Worm (Caenorhabditis elegans) whole organism, late embryonic: ENCODE results near the gene natc-2.

Source experiments
- C08G9.2 ChIP-seq: sonication (generic microtip); optimal IDR thresholded peaks from 2 replicates; lab custom pipeline; 2016; ENCODE audit warnings: mild to moderate bottlenecking, missing genetic modification characterization, moderate library complexity, missing compliant biosample characterization
- C38D4.7 ChIP-seq: fragments of 200-800 bp; sonication (Bioruptor generic); optimal IDR thresholded peaks from 2 replicates; lab custom pipeline; 2018; ENCODE audit warnings: mild to moderate bottlenecking, missing genetic modification characterization, moderate library complexity, missing compliant biosample characterization
- K09A11.1 ChIP-seq: sonication (generic microtip); optimal IDR thresholded peaks from 2 replicates; lab custom pipeline; 2017; ENCODE audit warnings: antibody characterized with exemption, mild to moderate bottlenecking, missing genetic modification characterization, missing compliant biosample characterization; ENCODE audit not compliant: insufficient read depth
- Y22D7AL.16 ChIP-seq: sonication (generic microtip); optimal IDR thresholded peaks from 2 replicates; lab custom pipeline; 2016; ENCODE audit warnings: missing genetic modification characterization, missing compliant biosample characterization
- ama-1 ChIP-seq: fragments of 150-350 bp; optimal IDR thresholded peaks from 2 replicates; lab custom pipeline; 2014
- ceh-24 ChIP-seq: sonication (generic microtip); optimal IDR thresholded peaks from 2 replicates; lab custom pipeline; 2016; ENCODE audit warnings: mild to moderate bottlenecking, missing genetic modification characterization, missing compliant biosample characterization
- ceh-30 ChIP-seq: fragments of 150-350 bp; optimal IDR thresholded peaks from 2 replicates; lab custom pipeline; 2014; ENCODE audit warnings: missing biosample characterization, missing genetic modification characterization
- ceh-31 ChIP-seq: sonication (generic microtip); optimal IDR thresholded peaks from 2 replicates; lab custom pipeline; 2016; ENCODE audit warnings: missing genetic modification characterization, missing compliant biosample characterization
- ceh-34 ChIP-seq: sonication (generic microtip); optimal IDR thresholded peaks from 2 replicates; lab custom pipeline; 2016; ENCODE audit warnings: mild to moderate bottlenecking, missing genetic modification characterization, missing compliant biosample characterization
- ceh-45 ChIP-seq: fragments of 200-800 bp; sonication (Bioruptor generic); IDR thresholded peaks from 2 replicates; pipeline ENCODE4 v1.3.6; 2022; ENCODE audit warnings: missing genetic modification reagents, missing genetic modification characterization, missing compliant biosample characterization
- ceh-48 ChIP-seq: sonication (generic microtip); optimal IDR thresholded peaks from 2 replicates; lab custom pipeline; 2016; ENCODE audit warnings: missing genetic modification characterization, inconsistent platforms, missing compliant biosample characterization
- che-1 ChIP-seq: sonication (generic microtip); optimal IDR thresholded peaks from 2 replicates; lab custom pipeline; 2016; ENCODE audit warnings: mild to moderate bottlenecking, missing genetic modification characterization, missing compliant biosample characterization
- elt-2 ChIP-seq: sonication (generic microtip); optimal IDR thresholded peaks from 2 replicates; lab custom pipeline; 2016; ENCODE audit warnings: missing genetic modification reagents, missing genetic modification characterization, missing compliant biosample characterization
- elt-4 ChIP-seq: sonication (generic microtip); optimal IDR thresholded peaks from 2 replicates; lab custom pipeline; 2016; ENCODE audit warnings: missing genetic modification characterization, missing compliant biosample characterization
- ets-4 ChIP-seq: sonication (generic microtip); optimal IDR thresholded peaks from 2 replicates; lab custom pipeline; 2016; ENCODE audit warnings: missing genetic modification characterization, missing compliant biosample characterization
- eyg-1 ChIP-seq: sonication (generic microtip); optimal IDR thresholded peaks from 2 replicates; lab custom pipeline; 2016; ENCODE audit warnings: missing genotype, missing genetic modification characterization, missing compliant biosample characterization
- fax-1 ChIP-seq: sonication (generic microtip); optimal IDR thresholded peaks from 2 replicates; lab custom pipeline; 2016; ENCODE audit warnings: missing genotype, missing genetic modification characterization, missing compliant biosample characterization
- fkh-6 ChIP-seq: sonication (generic microtip); optimal IDR thresholded peaks from 2 replicates; lab custom pipeline; 2016; ENCODE audit warnings: missing genetic modification characterization, missing compliant biosample characterization
- gmeb-2 ChIP-seq: sonication (generic microtip); optimal IDR thresholded peaks from 2 replicates; lab custom pipeline; 2016; ENCODE audit warnings: missing genetic modification characterization, inconsistent platforms, missing compliant biosample characterization
- hlh-15 ChIP-seq: sonication (generic microtip); optimal IDR thresholded peaks from 2 replicates; lab custom pipeline; 2016; ENCODE audit warnings: missing genetic modification characterization, missing compliant biosample characterization
- hlh-30 ChIP-seq: sonication (generic microtip); optimal IDR thresholded peaks from 2 replicates; lab custom pipeline; 2017; ENCODE audit warnings: antibody characterized with exemption, missing genetic modification characterization, missing compliant biosample characterization; ENCODE audit not compliant: insufficient read depth
- hlh-6 ChIP-seq: sonication (generic microtip); optimal IDR thresholded peaks from 2 replicates; lab custom pipeline; 2016; ENCODE audit warnings: missing genotype, missing genetic modification characterization, missing compliant biosample characterization
- hlh-8 ChIP-seq: sonication (generic microtip); optimal IDR thresholded peaks from 2 replicates; lab custom pipeline; 2016; ENCODE audit warnings: missing genotype, missing genetic modification characterization, missing compliant biosample characterization
- lim-6 ChIP-seq: sonication (generic microtip); optimal IDR thresholded peaks from 2 replicates; lab custom pipeline; 2016; ENCODE audit warnings: missing genetic modification characterization, missing compliant biosample characterization
- lin-11 ChIP-seq: fragments of 200-800 bp; sonication (Bioruptor generic); optimal IDR thresholded peaks from 2 replicates; lab custom pipeline; 2018; ENCODE audit warnings: mild to moderate bottlenecking, missing genetic modification characterization, missing compliant biosample characterization
- madf-2 ChIP-seq: sonication (generic microtip); optimal IDR thresholded peaks from 2 replicates; lab custom pipeline; 2017; ENCODE audit warnings: missing genetic modification characterization, missing compliant biosample characterization
- mec-3 ChIP-seq: sonication (generic microtip); optimal IDR thresholded peaks from 2 replicates; lab custom pipeline; 2016; ENCODE audit warnings: borderline replicate concordance, missing genetic modification characterization, missing compliant biosample characterization
- nfya-1 ChIP-seq: sonication (generic microtip); optimal IDR thresholded peaks from 2 replicates; lab custom pipeline; 2017; ENCODE audit warnings: missing genetic modification characterization, mild to moderate bottlenecking, missing compliant biosample characterization, antibody characterized with exemption, moderate library complexity
- nhr-232 ChIP-seq: sonication (generic microtip); optimal IDR thresholded peaks from 2 replicates; lab custom pipeline; 2016; ENCODE audit warnings: missing genetic modification characterization, missing compliant biosample characterization
- npax-4 ChIP-seq: sonication (generic microtip); optimal IDR thresholded peaks from 2 replicates; lab custom pipeline; 2016; ENCODE audit warnings: missing genetic modification characterization, missing compliant biosample characterization
- pat-9 ChIP-seq: fragments of 200-800 bp; sonication (Bioruptor generic); optimal IDR thresholded peaks from 2 replicates; lab custom pipeline; 2018; ENCODE audit warnings: mild to moderate bottlenecking, missing genetic modification characterization, moderate library complexity, missing compliant biosample characterization
- pax-1 ChIP-seq: fragments of 150-350 bp; optimal IDR thresholded peaks from 2 replicates; lab custom pipeline; 2014; ENCODE audit warnings: missing biosample characterization, missing genetic modification characterization
- pha-2 ChIP-seq: sonication (generic microtip); optimal IDR thresholded peaks from 2 replicates; lab custom pipeline; 2017; ENCODE audit warnings: mild to moderate bottlenecking, missing genetic modification characterization, missing compliant biosample characterization
- pqm-1 ChIP-seq: sonication (generic microtip); optimal IDR thresholded peaks from 2 replicates; lab custom pipeline; 2016; ENCODE audit warnings: missing genetic modification characterization, missing compliant biosample characterization
- pros-1 ChIP-seq: fragments of 150-350 bp; optimal IDR thresholded peaks from 2 replicates; lab custom pipeline; 2014; ENCODE audit warnings: missing biosample characterization, missing genetic modification reagents, missing genetic modification characterization
- ref-2 ChIP-seq: sonication (generic microtip); optimal IDR thresholded peaks from 2 replicates; lab custom pipeline; 2016; ENCODE audit warnings: missing genetic modification characterization, missing compliant biosample characterization
- sox-4 ChIP-seq: sonication (generic microtip); optimal IDR thresholded peaks from 2 replicates; lab custom pipeline; 2017; ENCODE audit warnings: mild to moderate bottlenecking, missing genetic modification characterization, inconsistent platforms, missing compliant biosample characterization
- tbx-2 ChIP-seq: sonication (generic microtip); optimal IDR thresholded peaks from 2 replicates; lab custom pipeline; 2016; ENCODE audit warnings: missing genetic modification characterization, missing compliant biosample characterization
- unc-42 ChIP-seq: sonication (generic microtip); optimal IDR thresholded peaks from 2 replicates; lab custom pipeline; 2016; ENCODE audit warnings: missing genotype, missing genetic modification characterization, missing compliant biosample characterization
- unc-55 ChIP-seq: sonication (generic microtip); optimal IDR thresholded peaks from 2 replicates; lab custom pipeline; 2017; ENCODE audit warnings: missing biosample characterization, missing genetic modification reagents, missing genetic modification characterization
- unc-86 ChIP-seq: sonication (generic microtip); optimal IDR thresholded peaks from 2 replicates; lab custom pipeline; 2016; ENCODE audit warnings: missing genetic modification characterization, missing compliant biosample characterization
- ztf-16 ChIP-seq: sonication (generic microtip); optimal IDR thresholded peaks from 2 replicates; lab custom pipeline; 2017; ENCODE audit warnings: missing genetic modification characterization, missing compliant biosample characterization

Gene natc-2

DNA sequence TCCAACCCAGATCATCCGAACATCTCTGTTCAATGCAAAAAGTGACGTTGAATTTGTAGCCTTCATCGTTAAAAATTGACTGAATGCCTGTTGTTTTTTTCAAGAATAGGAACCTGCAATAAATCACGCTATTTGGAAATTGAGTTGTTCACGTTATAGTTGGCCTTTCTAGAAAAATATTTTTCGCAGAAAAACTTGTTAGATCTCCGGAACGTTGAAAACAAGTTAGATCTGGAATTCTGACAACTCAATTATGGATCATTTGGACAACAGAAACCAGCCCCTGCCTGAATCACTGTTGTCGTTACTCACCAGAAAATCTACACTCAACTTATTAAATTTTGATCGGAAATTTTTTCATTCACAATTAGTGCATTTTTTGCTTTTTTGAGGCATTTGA lies 16.5 kb upstream of the natc-2 start, which contains the start of gene srt-67:
Gene srt-67, minus strand, starts transcription at position 101 of the 400 bp plus-strand sequence.
- TF ChIP-seq lim-6 (tag; lab: Kevin White, UChicago): no peak
- TF ChIP-seq ceh-45 (GFP tag; lab: Robert Waterston, UW): no peak

DNA sequence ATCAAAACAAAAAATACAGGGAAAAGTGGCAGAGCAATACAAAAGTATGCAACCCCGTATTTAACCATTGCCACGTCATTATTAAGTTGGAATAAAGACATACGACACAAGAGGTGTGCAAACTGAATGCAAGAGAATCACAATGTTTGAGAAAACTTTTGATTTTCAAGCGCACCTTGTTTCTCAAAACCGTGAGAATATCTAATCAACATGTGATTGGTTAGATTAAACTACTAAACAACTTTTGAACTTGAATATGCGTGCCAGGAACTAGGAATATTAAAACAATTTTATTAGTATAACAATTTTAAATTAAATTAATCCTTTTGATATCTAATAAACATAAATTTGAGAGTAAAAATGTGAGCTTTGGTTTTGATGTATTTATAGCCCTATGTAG lies 14.4 kb upstream of the natc-2 start, which contains the start of gene srt-70:
Gene srt-70, minus strand, starts transcription at position 101 of the 400 bp plus-strand sequence.
- TF ChIP-seq npax-4 (no peak), K09A11.1 (tag; lab: Kevin White, UChicago) (no peak), hlh-6 (tag; lab: Kevin White, UChicago) (no peak), ceh-34 (no peak), eyg-1 (tag; lab: Kevin White, UChicago) (no peak), che-1 (tag; lab: Kevin White, UChicago) (no peak), madf-2 (no peak), unc-55 (no peak), C08G9.2 (tag; lab: Kevin White, UChicago) (no peak), ceh-48 (no peak), fax-1 (no peak), ztf-16 (tag; lab: Kevin White, UChicago) (no peak), Y22D7AL.16 (tag; lab: Kevin White, UChicago) (no peak), ref-2 (no peak), elt-4 (tag; lab: Kevin White, UChicago) (no peak), unc-86 (tag; lab: Kevin White, UChicago) (no peak), pat-9 (no peak), nhr-232 (tag; lab: Kevin White, UChicago) (no peak), sox-4 (tag; lab: Kevin White, UChicago) (no peak), gmeb-2 (tag; lab: Kevin White, UChicago) (no peak)

- no peak for TF ChIP-seq ets-4
- TF ChIP-seq hlh-8 (tag; lab: Kevin White, UChicago): no peak
- TF ChIP-seq ama-1 (lab: Kevin White, UChicago): no peak
- no peak for TF ChIP-seq tbx-2 (tag; lab: Kevin White, UChicago)
- TF ChIP-seq ceh-34: no peak
- no peak for TF ChIP-seq pha-2 (tag; lab: Kevin White, UChicago)
- no peak for TF ChIP-seq mec-3 (tag; lab: Kevin White, UChicago)
Observed at ce11 chrV:5262999-5263398, 10.9 kb upstream of the natc-2 start, which contains the start of gene cest-30. Gene cest-30 (minus strand): TSS chrV:5263099.

DNA sequence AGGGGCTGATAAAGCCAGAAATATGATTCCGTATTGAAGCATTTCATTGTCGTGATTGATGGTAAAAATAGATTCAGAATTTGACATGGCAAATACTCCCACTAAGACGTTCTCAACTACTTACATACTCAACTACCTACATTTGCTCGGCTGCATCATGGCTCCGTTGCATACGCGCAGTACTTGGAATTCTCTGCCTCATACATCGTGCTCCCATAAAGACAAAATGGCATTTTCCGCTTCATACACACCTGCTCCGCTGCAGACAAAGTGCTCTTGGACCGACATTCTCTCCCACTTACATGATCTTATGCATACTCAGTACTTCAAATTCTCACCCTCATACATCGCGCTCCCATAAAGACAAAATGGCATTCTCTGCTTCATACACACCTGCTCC lies 8.3 kb upstream of the natc-2 start, which contains the start of the genes srt-69 and B0238.12:
Gene srt-69, minus strand, starts transcription at position 101 of the 400 bp plus-strand sequence.
Gene B0238.12, plus strand, starts transcription at position 264 of the 400 bp plus-strand sequence.
- TF ChIP-seq unc-55: no peak
- TF ChIP-seq K09A11.1 (tag; lab: Kevin White, UChicago): no peak
- TF ChIP-seq ceh-48: no peak
- no peak for TF ChIP-seq unc-42 (tag; lab: Kevin White, UChicago)
- no peak for TF ChIP-seq lin-11
- TF ChIP-seq C38D4.7 (GFP tag; lab: Kevin White, UChicago): no peak
- no peak for TF ChIP-seq fkh-6 (tag; lab: Kevin White, UChicago)
- TF ChIP-seq ceh-30 (tag; lab: Kevin White, UChicago): no peak
- no peak for TF ChIP-seq elt-2 (tag; lab: Kevin White, UChicago)
- no peak for TF ChIP-seq tbx-2 (tag; lab: Kevin White, UChicago)
- no peak for TF ChIP-seq elt-4 (tag; lab: Kevin White, UChicago)
- no peak for TF ChIP-seq ceh-31 (tag; lab: Kevin White, UChicago)
- TF ChIP-seq hlh-8 (tag; lab: Kevin White, UChicago): no peak
- no peak for TF ChIP-seq ama-1 (lab: Kevin White, UChicago)

ce11 chrV:5269024-5269535 lies 4.8 kb upstream of the natc-2 start, which contains the start of gene penr-1:
Gene penr-1 (plus strand): TSS chrV:5269485.
- no peak for TF ChIP-seq ceh-24
- TF ChIP-seq hlh-15 (tag; lab: Kevin White, UChicago): no peak
- peak; percentile 22 for TF ChIP-seq unc-55
- peak; percentile 20 for TF ChIP-seq nfya-1 (tag; lab: Kevin White, UChicago)
- TF ChIP-seq pax-1 (tag; lab: Kevin White, UChicago): no peak
- peak; percentile 10 for TF ChIP-seq ceh-31 (tag; lab: Kevin White, UChicago)
- no peak for TF ChIP-seq pqm-1
- TF ChIP-seq unc-42 (tag; lab: Kevin White, UChicago): peak; percentile 64
- TF ChIP-seq ceh-48: peak; percentile 7
- TF ChIP-seq ama-1 (lab: Kevin White, UChicago): no peak
- TF ChIP-seq hlh-30 (tag; lab: Kevin White, UChicago): no peak
- no peak for TF ChIP-seq pros-1 (tag; lab: Kevin White, UChicago)
